Worm (Caenorhabditis elegans) whole organism, L4 larva: Measurements from ENCODE around the gene nhr-35.
A peak's percentile ranks its signal among the peaks of the same experiment; 100 is the strongest.

ENCODE experiments used
- D1046.2 ChIP-seq: fragments of 200-800 bp; sonication (Bioruptor generic); IDR thresholded peaks from 2 replicates; pipeline ENCODE4 v1.3.6; 2022; ENCODE audit warnings: missing genetic modification characterization, missing compliant biosample characterization
- F37D6.2 ChIP-seq: sonication (generic microtip); optimal IDR thresholded peaks from 2 replicates; lab custom pipeline; 2016; ENCODE audit warnings: mild to moderate bottlenecking, missing genetic modification characterization, missing compliant biosample characterization
- F44E2.7 ChIP-seq: fragments of 200-800 bp; sonication (Bioruptor generic); IDR thresholded peaks from 2 replicates; pipeline ENCODE4 v2.1.2; 2022; ENCODE audit warnings: missing genetic modification characterization, missing compliant biosample characterization
- Y48G9A.11 ChIP-seq: fragments of 200-800 bp; sonication (Bioruptor generic); IDR thresholded peaks from 2 replicates; pipeline ENCODE4 v1.3.6; 2022; ENCODE audit warnings: missing genetic modification reagents, missing genetic modification characterization, missing compliant biosample characterization
- ZK546.5 ChIP-seq, 2 experiments: sonication (generic microtip); optimal IDR thresholded peaks; 2 replicates each; lab custom pipeline; 2017; ENCODE audit warnings: missing biosample characterization in 2 of 2, missing genetic modification characterization in 2 of 2
- aly-2 ChIP-seq: sonication (generic microtip); optimal IDR thresholded peaks from 2 replicates; lab custom pipeline; 2018; ENCODE audit warnings: missing biosample characterization, missing genetic modification characterization
- ceh-20 ChIP-seq: fragments of 200-800 bp; sonication (Bioruptor generic); IDR thresholded peaks from 2 replicates; pipeline ENCODE4 v1.3.6; 2022; ENCODE audit warnings: missing genetic modification reagents, missing genetic modification characterization, missing compliant biosample characterization
- ceh-62 ChIP-seq: sonication (generic microtip); optimal IDR thresholded peaks from 2 replicates; lab custom pipeline; 2017; ENCODE audit warnings: missing biosample characterization, missing genetic modification characterization
- ctbp-1 ChIP-seq: fragments of 200-800 bp; sonication (Bioruptor generic); IDR thresholded peaks from 2 replicates; pipeline ENCODE4 v1.3.6; 2022; ENCODE audit warnings: missing genetic modification reagents, missing genetic modification characterization, missing compliant biosample characterization
- daf-12 ChIP-seq: fragments of 150-350 bp; optimal IDR thresholded peaks from 2 replicates; lab custom pipeline; 2014; ENCODE audit warnings: missing biosample characterization, missing genetic modification reagents, missing genetic modification characterization
- daf-16 ChIP-seq, 3 experiments: sonication (generic microtip); optimal IDR thresholded peaks; 2 replicates each; lab custom pipeline; 2016 to 2017; ENCODE audit warnings: missing genetic modification characterization in 3 of 3, missing genetic modification reagents in 3 of 3, mild to moderate bottlenecking in 2 of 3, missing compliant biosample characterization in 2 of 3, missing biosample characterization in 1 of 3, moderate library complexity in 1 of 3
- daf-19 ChIP-seq: fragments of 200-800 bp; sonication (Bioruptor generic); conservative IDR thresholded peaks from 2 replicates; pipeline ENCODE4 v1.3.6; 2022; ENCODE audit warnings: missing genetic modification characterization, missing compliant biosample characterization
- daf-8 ChIP-seq: fragments of 200-800 bp; sonication (Bioruptor generic); IDR thresholded peaks from 2 replicates; pipeline ENCODE4 v1.3.6; 2022; ENCODE audit warnings: missing genetic modification characterization, missing compliant biosample characterization
- dmd-6 ChIP-seq: fragments of 200-800 bp; sonication (Bioruptor generic); IDR thresholded peaks from 2 replicates; pipeline ENCODE4 v1.3.6; 2022; ENCODE audit warnings: missing genetic modification reagents, missing genetic modification characterization, missing compliant biosample characterization
- dve-1 ChIP-seq: sonication (generic microtip); optimal IDR thresholded peaks from 2 replicates; lab custom pipeline; 2017; ENCODE audit warnings: antibody characterized with exemption, mild to moderate bottlenecking, missing genetic modification characterization, missing compliant biosample characterization; ENCODE audit not compliant: insufficient read depth
- fkh-10 ChIP-seq: fragments of 150-350 bp; optimal IDR thresholded peaks from 2 replicates; lab custom pipeline; 2014; ENCODE audit warnings: missing biosample characterization, missing genetic modification reagents, missing genetic modification characterization
- hif-1 ChIP-seq, 2 experiments: sonication (generic microtip); optimal IDR thresholded peaks; 2 replicates each; lab custom pipeline; 2016 to 2017; ENCODE audit warnings: missing compliant biosample characterization in 2 of 2, missing genetic modification characterization in 2 of 2, missing genetic modification reagents in 2 of 2, missing genotype in 2 of 2, mild to moderate bottlenecking in 1 of 2
- hlh-30 ChIP-seq: sonication (generic microtip); optimal IDR thresholded peaks from 2 replicates; lab custom pipeline; 2017; ENCODE audit warnings: antibody characterized with exemption, mild to moderate bottlenecking, missing genetic modification characterization, missing compliant biosample characterization; ENCODE audit not compliant: insufficient read depth
- hmg-1.1 ChIP-seq: fragments of 200-800 bp; sonication (Bioruptor generic); IDR thresholded peaks from 2 replicates; pipeline ENCODE4 v1.3.6; 2022; ENCODE audit warnings: missing genetic modification reagents, missing genetic modification characterization, missing compliant biosample characterization
- jun-1 ChIP-seq: fragments of 150-350 bp; optimal IDR thresholded peaks from 2 replicates; lab custom pipeline; 2014; ENCODE audit warnings: missing biosample characterization, missing genetic modification reagents, missing genetic modification characterization
- lin-1 ChIP-seq: fragments of 200-800 bp; sonication (Bioruptor generic); IDR thresholded peaks from 2 replicates; pipeline ENCODE4 v1.3.6; 2022; ENCODE audit warnings: missing genetic modification reagents, missing genetic modification characterization, missing compliant biosample characterization
- lin-13 ChIP-seq: fragments of 150-350 bp; optimal IDR thresholded peaks from 2 replicates; lab custom pipeline; 2014; ENCODE audit warnings: missing biosample characterization, missing genetic modification reagents, missing genetic modification characterization
- lin-38 ChIP-seq: fragments of 200-800 bp; sonication (Bioruptor generic); IDR thresholded peaks from 2 replicates; pipeline ENCODE4 v1.3.6; 2022; ENCODE audit warnings: missing genetic modification reagents, missing genetic modification characterization, missing compliant biosample characterization
- madf-5 ChIP-seq, 2 experiments: fragments of 200-800 bp; sonication (Bioruptor generic); IDR thresholded peaks; 2 replicates each; pipeline ENCODE4 v1.3.6; 2022; ENCODE audit warnings: missing compliant biosample characterization in 2 of 2, missing genetic modification characterization in 2 of 2
- madf-9 ChIP-seq: fragments of 200-800 bp; sonication (Bioruptor generic); conservative IDR thresholded peaks from 2 replicates; pipeline ENCODE4 v1.3.6; 2022; ENCODE audit warnings: missing genetic modification reagents, missing genetic modification characterization, missing compliant biosample characterization
- mdl-1 ChIP-seq, 2 experiments: fragments of 150-350 bp in 1 of 2; sonication (generic microtip) in 1 of 2; optimal IDR thresholded peaks; 2 replicates each; lab custom pipeline; 2014 to 2017; ENCODE audit warnings: missing biosample characterization in 2 of 2, missing genetic modification characterization in 2 of 2
- mdt-29 ChIP-seq: fragments of 200-800 bp; sonication (Bioruptor generic); IDR thresholded peaks from 2 replicates; pipeline ENCODE4 v1.3.6; 2022; ENCODE audit warnings: missing genetic modification reagents, missing genetic modification characterization, missing compliant biosample characterization
- mep-1 ChIP-seq: fragments of 150-350 bp; sonication (generic microtip); optimal IDR thresholded peaks from 3 replicates; lab custom pipeline; 2014; ENCODE audit warnings: missing biosample characterization, missing genetic modification characterization
- mes-2 ChIP-seq: sonication (generic microtip); optimal IDR thresholded peaks from 2 replicates; lab custom pipeline; 2016; ENCODE audit warnings: missing genotype, mild to moderate bottlenecking, missing genetic modification characterization, missing compliant biosample characterization; ENCODE audit not compliant: poor library complexity, severe bottlenecking
- mxl-3 ChIP-seq: fragments of 200-800 bp; sonication (Bioruptor generic); optimal IDR thresholded peaks from 2 replicates; lab custom pipeline; 2018; ENCODE audit warnings: mild to moderate bottlenecking, missing genetic modification characterization, missing compliant biosample characterization
- nhr-25 ChIP-seq: sonication (generic microtip); optimal IDR thresholded peaks from 2 replicates; lab custom pipeline; 2017; ENCODE audit warnings: missing genetic modification characterization, mild to moderate bottlenecking, missing compliant biosample characterization, antibody characterized with exemption, moderate library complexity, borderline replicate concordance; ENCODE audit not compliant: insufficient read depth
- nhr-28 ChIP-seq: fragments of 150-350 bp; optimal IDR thresholded peaks from 2 replicates; lab custom pipeline; 2014; ENCODE audit warnings: missing biosample characterization, missing genetic modification characterization
- nhr-41 ChIP-seq: fragments of 200-800 bp; sonication (Bioruptor generic); IDR thresholded peaks from 2 replicates; pipeline ENCODE4 v1.3.6; 2022; ENCODE audit warnings: missing genetic modification reagents, missing genetic modification characterization, missing compliant biosample characterization
- nhr-48 ChIP-seq: sonication (generic microtip); optimal IDR thresholded peaks from 2 replicates; lab custom pipeline; 2016; ENCODE audit warnings: mild to moderate bottlenecking, missing genetic modification characterization, missing compliant biosample characterization
- nhr-76 ChIP-seq: fragments of 150-350 bp; optimal IDR thresholded peaks from 2 replicates; lab custom pipeline; 2014; ENCODE audit warnings: missing biosample characterization, missing genetic modification characterization
- sdz-12 ChIP-seq: fragments of 200-800 bp; sonication (Bioruptor generic); optimal IDR thresholded peaks from 2 replicates; lab custom pipeline; 2018; ENCODE audit warnings: mild to moderate bottlenecking, missing genetic modification characterization, missing compliant biosample characterization
- set-16 ChIP-seq: fragments of 200-800 bp; sonication (Bioruptor generic); IDR thresholded peaks from 2 replicates; pipeline ENCODE4 v1.3.6; 2022; ENCODE audit warnings: missing genetic modification reagents, missing genetic modification characterization, missing compliant biosample characterization
- spr-1 ChIP-seq: sonication (generic microtip); optimal IDR thresholded peaks from 2 replicates; lab custom pipeline; 2016; ENCODE audit warnings: mild to moderate bottlenecking, missing genetic modification characterization, missing compliant biosample characterization
- unc-39 ChIP-seq: sonication (generic microtip); optimal IDR thresholded peaks from 2 replicates; lab custom pipeline; 2017; ENCODE audit warnings: missing biosample characterization, missing genetic modification characterization
- zag-1 ChIP-seq: fragments of 150-350 bp; optimal IDR thresholded peaks from 2 replicates; lab custom pipeline; 2014; ENCODE audit warnings: missing biosample characterization, missing genetic modification characterization
- zip-11 ChIP-seq: fragments of 200-800 bp; sonication (Bioruptor generic); IDR thresholded peaks from 2 replicates; pipeline ENCODE4 v1.3.6; 2022; ENCODE audit warnings: missing genetic modification characterization, missing compliant biosample characterization

Gene nhr-35

DNA sequence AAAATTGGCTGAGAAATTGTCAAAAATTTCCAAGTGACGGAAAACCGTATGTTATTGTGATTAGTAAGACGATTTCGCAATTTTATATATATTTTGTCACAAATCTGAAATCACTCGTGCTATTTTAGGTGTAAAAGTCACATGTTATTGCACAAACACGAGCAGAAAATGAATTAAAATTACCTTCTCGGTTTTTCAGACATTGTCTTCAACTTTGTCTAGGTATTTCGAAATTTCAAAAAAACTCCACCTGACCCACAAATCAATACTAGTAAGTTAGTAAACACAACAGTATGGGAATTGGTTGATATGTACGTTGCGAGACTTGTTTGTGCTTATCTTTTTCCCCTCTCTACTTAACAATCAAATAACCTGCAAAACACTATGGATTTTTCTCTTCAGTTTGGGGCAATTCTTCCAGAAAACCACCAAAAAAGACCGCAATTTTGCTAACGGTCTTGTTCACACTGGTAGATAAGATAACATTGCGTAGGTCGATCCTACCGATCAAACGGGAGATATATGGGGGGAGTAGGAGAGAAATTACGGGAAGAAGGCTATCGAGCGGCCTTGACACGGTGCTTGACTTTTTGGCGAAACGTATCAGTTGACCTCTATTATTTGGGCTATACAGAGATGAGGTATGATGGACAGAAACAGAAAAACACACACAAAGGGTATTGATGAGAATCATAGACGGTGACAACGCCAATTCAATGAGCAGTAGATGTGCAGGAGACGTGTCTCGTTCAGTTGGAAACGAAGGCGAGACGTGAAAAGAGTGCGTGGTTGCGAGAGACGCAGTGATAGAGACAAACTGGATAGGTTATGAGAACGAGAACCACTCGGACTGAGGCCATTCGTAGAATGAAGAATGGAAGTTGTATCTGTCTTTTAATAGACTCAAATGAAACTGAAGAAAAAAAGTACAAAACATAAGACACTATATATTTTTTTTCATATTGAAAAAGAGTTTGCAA, 10.4 kb upstream of the nhr-35 start, which contains the start of gene C07A12.7 (continued):
- TF ChIP-seq daf-16 (GFP tag; optimal IDR thresholded peaks at IDR 0.05; lab: Kevin White, UChicago) (no peak), daf-16 (tag; optimal IDR thresholded peaks at IDR 0.05; lab: Kevin White, UChicago) (peak; percentile 42), mes-2 (tag; lab: Kevin White, UChicago) (peak; percentile 30), sdz-12 (GFP tag; lab: Kevin White, UChicago) (no peak), jun-1 (tag; lab: Kevin White, UChicago) (no peak), aly-2 (no peak)

DNA sequence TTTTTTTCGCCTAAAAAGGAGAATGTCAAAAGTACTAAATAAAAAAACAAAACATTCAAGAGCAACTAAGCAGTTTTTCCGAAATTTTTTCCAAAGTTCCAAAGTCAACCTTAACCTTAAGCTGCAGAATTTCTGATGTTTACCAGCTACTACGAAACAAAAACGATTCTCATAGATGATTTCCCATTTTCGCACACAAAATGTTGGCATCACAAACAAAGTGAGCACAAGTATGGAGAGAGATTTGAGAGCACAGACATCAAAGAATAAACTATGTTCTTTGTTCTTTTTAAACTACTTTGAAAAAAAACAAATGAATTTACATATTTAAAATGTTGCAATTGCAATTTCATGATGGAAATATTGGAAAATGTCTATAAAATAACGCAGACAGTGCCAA, 9.2 kb upstream of the nhr-35 start:
- TF ChIP-seq lin-38 (GFP tag; lab: Robert Waterston, UW), result no peak
- TF ChIP-seq mxl-3, result no peak
- TF ChIP-seq dve-1, result peak; percentile 34
- peak; percentile 27 for TF ChIP-seq nhr-28
- no peak for TF ChIP-seq ceh-20 (GFP tag; lab: Robert Waterston, UW)
- no peak for TF ChIP-seq daf-16 (GFP tag; optimal IDR thresholded peaks at IDR 0.05; lab: Kevin White, UChicago)
- peak; percentile 83 for TF ChIP-seq daf-16 (tag; optimal IDR thresholded peaks at IDR 0.05; lab: Kevin White, UChicago)
- TF ChIP-seq dmd-6 (GFP tag; lab: Robert Waterston, UW), result peak; percentile 18; the same call in 1 of the 2 replicates
- peak; percentile 6 for TF ChIP-seq hlh-30
- TF ChIP-seq, all 104 proteins: peak for 5

ce11 chrX:4523887-4524350, 8.6 kb upstream of the nhr-35 start, which contains the start of gene pdi-2:
pdi-2 (plus strand) TSS chrX:4524155.
- TF ChIP-seq madf-5 (GFP tag; IDR thresholded peaks at IDR 0.05; lab: Robert Waterston, UW) (0 out of 4 replicates have a peak, but pooled peaks of 1 of the 2 experiments have one; percentile 15), ceh-20 (GFP tag; lab: Robert Waterston, UW) (no peak), nhr-76 (tag; lab: Kevin White, UChicago) (no peak), hmg-1.1 (GFP tag; lab: Robert Waterston, UW) (peak; percentile 86), nhr-41 (GFP tag; lab: Robert Waterston, UW) (peak; percentile 22; the same call in 1 of the 2 replicates), mxl-3 (peak; percentile 97), F37D6.2 (tag; lab: Kevin White, UChicago) (peak; percentile 8), D1046.2 (GFP tag; lab: Robert Waterston, UW) (peak; percentile 52; the same call in 1 of the 2 replicates), fkh-10 (GFP tag; lab: Kevin White, UChicago) (peak; percentile 52), daf-12 (tag; lab: Kevin White, UChicago) (no peak), unc-39 (tag; lab: Kevin White, UChicago) (no peak), zip-11 (GFP tag; lab: Robert Waterston, UW) (no peak), lin-1 (peak; percentile 70; the same call in 1 of the 2 replicates), madf-9 (GFP tag; lab: Robert Waterston, UW) (peak; percentile 42; the same call in 1 of the 2 replicates), spr-1 (no peak), jun-1 (tag; lab: Kevin White, UChicago) (peak; percentile 31), nhr-48 (peak; percentile 32), ceh-62 (tag; lab: Kevin White, UChicago) (no peak), mdt-29 (no peak), ctbp-1 (GFP tag; lab: Robert Waterston, UW) (peak; percentile 90), hif-1 (tag; optimal IDR thresholded peaks at IDR 0.05; lab: Kevin White, UChicago) (peak in 1 of 2 experiments; percentile 99), daf-19 (GFP tag; lab: Robert Waterston, UW) (no peak), ZK546.5 (tag; optimal IDR thresholded peaks at IDR 0.05; lab: Kevin White, UChicago) (no peak), aly-2 (no peak), zag-1 (tag; lab: Kevin White, UChicago) (no peak), lin-38 (GFP tag; lab: Robert Waterston, UW) (peak; percentile 43), daf-16 (GFP tag; optimal IDR thresholded peaks at IDR 0.05; lab: Kevin White, UChicago) (no peak), daf-16 (tag; optimal IDR thresholded peaks at IDR 0.05; lab: Kevin White, UChicago) (peak; percentile 62), dve-1 (peak; percentile 79), lin-13 (GFP tag; lab: Kevin White, UChicago) (peak; percentile 78), mdl-1 (tag; optimal IDR thresholded peaks at IDR 0.05; lab: Kevin White, UChicago) (peak in 1 of 2 experiments; percentile 68), F44E2.7 (GFP tag; lab: Robert Waterston, UW) (no peak), mep-1 (peak; percentile 87), daf-8 (GFP tag; lab: Robert Waterston, UW) (no peak), set-16 (GFP tag; lab: Robert Waterston, UW) (peak; percentile 98), Y48G9A.11 (GFP tag; lab: Robert Waterston, UW) (no peak), nhr-25 (tag; lab: Kevin White, UChicago) (peak; percentile 76)
